Worm (Caenorhabditis elegans) whole organism, dauer: ENCODE results near the gene C08H9.15.

Experiments used
- unc-62 ChIP-seq: sonication (generic microtip); optimal IDR thresholded peaks from 2 replicates; lab custom pipeline; 2017; ENCODE audit warnings: missing biosample characterization, missing genetic modification reagents, missing genetic modification characterization

Gene C08H9.15

ce11 chrII:9914999-9915398, 34.0 kb downstream of the C08H9.15 start, which contains the start of gene F26C11.3:
Gene F26C11.3, minus strand, starts transcription at chrII:9915099.
- TF ChIP-seq unc-62 (GFP tag; lab: Kevin White, UChicago) = no peak

ce11 chrII:9916177-9916576, 35.2 kb downstream of the C08H9.15 start, which contains the start of gene F26C11.4:
Gene F26C11.4, minus strand, starts transcription at chrII:9916277.
- no peak for TF ChIP-seq unc-62 (GFP tag; lab: Kevin White, UChicago)

ce11 chrII:9917904-9918303, 36.9 kb downstream of the C08H9.15 start, which contains the start of gene C05C10.8:
Gene C05C10.8, minus strand, starts transcription at chrII:9918004.
- TF ChIP-seq unc-62 (GFP tag; lab: Kevin White, UChicago) = no peak

ce11 chrII:9920468-9920867, 39.5 kb downstream of the C08H9.15 start, which contains the start of gene pho-10:
Gene pho-10, minus strand, starts transcription at chrII:9920568.
- TF ChIP-seq unc-62 (GFP tag; lab: Kevin White, UChicago) = no peak

ce11 chrII:9921622-9922269, 40.8 kb downstream of the C08H9.15 start, which contains the start of gene C05C10.2:
Gene C05C10.2, plus strand, starts transcription at chrII:9922219.
- no peak for TF ChIP-seq unc-62 (GFP tag; lab: Kevin White, UChicago)

ce11 chrII:9928470-9928869, 47.5 kb downstream of the C08H9.15 start:
- no peak for TF ChIP-seq unc-62 (GFP tag; lab: Kevin White, UChicago)

ce11 chrII:9931012-9931411, 50.0 kb downstream of the C08H9.15 start:
- no peak for TF ChIP-seq unc-62 (GFP tag; lab: Kevin White, UChicago)

- no peak for TF ChIP-seq unc-62 (GFP tag; lab: Kevin White, UChicago)
Observed at ce11 chrII:9931476-9931875, 50.5 kb downstream of the C08H9.15 start, which contains the start of gene pho-11. Gene pho-11, plus strand, starts transcription at chrII:9931849.
